Fruit fly (Drosophila melanogaster) whole organism, embryonic: Measurements from ENCODE around the gene CG13074.
A peak's percentile ranks its signal among the peaks of the same experiment; 100 is the strongest.

ENCODE experiments used
- Ada2b ChIP-seq: fragments of 200-800 bp; sonication (Bioruptor generic); IDR thresholded peaks from 2 replicates; pipeline ENCODE4 v1.3.6; 2022; ENCODE audit warnings: missing biosample characterization, missing genetic modification characterization
- C15 ChIP-seq: fragments of 200-800 bp; sonication (Bioruptor generic); IDR thresholded peaks from 3 replicates; pipeline ENCODE4 v1.3.6; 2022; ENCODE audit warnings: missing biosample characterization, missing genetic modification characterization
- CG10147 ChIP-seq: fragments of 200-800 bp; sonication (Bioruptor generic); optimal IDR thresholded peaks from 2 replicates; lab custom pipeline; 2019; ENCODE audit warnings: missing biosample characterization, mild to moderate bottlenecking, missing genetic modification characterization, moderate library complexity
- CG10366 ChIP-seq: fragments of 200-800 bp; sonication (Bioruptor generic); IDR thresholded peaks from 2 replicates; pipeline ENCODE4 v1.3.6; 2022; ENCODE audit warnings: missing biosample characterization, missing genetic modification characterization
- CG11247 ChIP-seq: fragments of 200-800 bp; sonication (Bioruptor generic); IDR thresholded peaks from 2 replicates; pipeline ENCODE4 v1.3.6; 2022; ENCODE audit warnings: missing biosample characterization, missing genetic modification characterization
- CG12104 ChIP-seq: fragments of 200-800 bp; sonication (Bioruptor generic); optimal IDR thresholded peaks from 3 replicates; lab custom pipeline; 2016; ENCODE audit warnings: missing biosample characterization, missing genetic modification characterization
- CG12299 ChIP-seq: fragments of 200-800 bp; sonication (Bioruptor generic); optimal IDR thresholded peaks from 2 replicates; lab custom pipeline; 2018; ENCODE audit warnings: missing biosample characterization, mild to moderate bottlenecking, missing genetic modification characterization
- CG13296 ChIP-seq: fragments of 200-800 bp; sonication (Bioruptor generic); optimal IDR thresholded peaks from 3 replicates; lab custom pipeline; 2018; ENCODE audit warnings: missing biosample characterization, mild to moderate bottlenecking, missing genetic modification characterization
- CG13624 ChIP-seq: fragments of 200-800 bp; sonication (Bioruptor generic); optimal IDR thresholded peaks from 2 replicates; lab custom pipeline; 2016; ENCODE audit warnings: missing biosample characterization, missing genetic modification characterization
- CG14441 ChIP-seq: fragments of 200-800 bp; sonication (Bioruptor generic); IDR thresholded peaks from 2 replicates; pipeline ENCODE4 v1.3.6; 2022; ENCODE audit warnings: missing biosample characterization, missing genetic modification characterization
- CG14710 ChIP-seq: fragments of 200-800 bp; sonication (Bioruptor generic); optimal IDR thresholded peaks from 3 replicates; lab custom pipeline; 2019; ENCODE audit warnings: missing biosample characterization, mild to moderate bottlenecking, missing genetic modification characterization, moderate library complexity
- CG15269 ChIP-seq: fragments of 200-800 bp; sonication (Bioruptor generic); optimal IDR thresholded peaks from 2 replicates; lab custom pipeline; 2018; ENCODE audit warnings: missing biosample characterization, mild to moderate bottlenecking, missing genetic modification characterization, moderate library complexity
- CG2712 ChIP-seq: fragments of 200-800 bp; optimal IDR thresholded peaks from 3 replicates; lab custom pipeline; 2019; ENCODE audit warnings: missing biosample characterization, mild to moderate bottlenecking, missing genetic modification characterization, moderate library complexity
- CG31365 ChIP-seq: fragments of 200-800 bp; sonication (Bioruptor generic); optimal IDR thresholded peaks from 2 replicates; lab custom pipeline; 2018; ENCODE audit warnings: missing biosample characterization, mild to moderate bottlenecking, missing genetic modification characterization
- CG3281 ChIP-seq: fragments of 200-800 bp; sonication (Bioruptor generic); optimal IDR thresholded peaks from 3 replicates; lab custom pipeline; 2017; ENCODE audit warnings: missing biosample characterization, mild to moderate bottlenecking, missing genetic modification characterization
- CG4424 ChIP-seq: fragments of 200-800 bp; sonication (Bioruptor generic); optimal IDR thresholded peaks from 3 replicates; lab custom pipeline; 2016; ENCODE audit warnings: missing biosample characterization, missing genetic modification characterization
- CG5953 ChIP-seq: fragments of 200-800 bp; sonication (Bioruptor generic); IDR thresholded peaks from 2 replicates; pipeline ENCODE4 v1.3.6; 2022; ENCODE audit warnings: missing biosample characterization, missing genetic modification characterization
- CG7963 ChIP-seq: fragments of 200-800 bp; sonication (Bioruptor generic); IDR thresholded peaks from 3 replicates; pipeline ENCODE4 v1.3.6; 2022; ENCODE audit warnings: missing biosample characterization, missing genetic modification characterization; ENCODE audit not compliant: partially characterized antibody
- CG8281 ChIP-seq: fragments of 200-800 bp; sonication (Bioruptor generic); optimal IDR thresholded peaks from 2 replicates; lab custom pipeline; 2018; ENCODE audit warnings: missing biosample characterization, mild to moderate bottlenecking, missing genetic modification characterization, moderate library complexity
- CG8290 ChIP-seq, 3 experiments: fragments of 200-800 bp; sonication (Bioruptor generic); optimal IDR thresholded peaks; 2 replicates each; lab custom pipeline; 2016 to 2019; ENCODE audit warnings: missing biosample characterization in 3 of 3, missing genetic modification characterization in 3 of 3, mild to moderate bottlenecking in 2 of 3, moderate library complexity in 1 of 3
- CG8765 ChIP-seq: fragments of 200-800 bp; sonication (Bioruptor generic); IDR thresholded peaks from 2 replicates; pipeline ENCODE4 v1.3.6; 2022; ENCODE audit warnings: missing biosample characterization, missing genetic modification characterization
- D19B ChIP-seq: fragments of 200-800 bp; sonication (Bioruptor generic); optimal IDR thresholded peaks from 2 replicates; lab custom pipeline; 2017; ENCODE audit warnings: missing biosample characterization, mild to moderate bottlenecking, missing genetic modification characterization
- E2f2 ChIP-seq: fragments of 200-800 bp; sonication (Bioruptor generic); IDR thresholded peaks from 2 replicates; pipeline ENCODE4 v1.3.6; 2022; ENCODE audit warnings: missing biosample characterization, missing genetic modification characterization
- Ets65A ChIP-seq: fragments of 200-800 bp; sonication (Bioruptor generic); peaks from one replicate; lab custom pipeline; 2016; ENCODE audit warnings: missing biosample characterization, missing genetic modification characterization
- Fer2 ChIP-seq: fragments of 200-800 bp; sonication (Bioruptor generic); optimal IDR thresholded peaks from 2 replicates; lab custom pipeline; 2018; ENCODE audit warnings: missing biosample characterization, mild to moderate bottlenecking, missing genetic modification characterization, moderate library complexity
- H15 ChIP-seq: fragments of 200-800 bp; sonication (Bioruptor generic); IDR thresholded peaks from 3 replicates; pipeline ENCODE4 v1.3.6; 2022; ENCODE audit warnings: missing biosample characterization, missing genetic modification characterization
- HLH4C ChIP-seq: fragments of 200-800 bp; sonication (Bioruptor generic); IDR thresholded peaks from 3 replicates; pipeline ENCODE4 v1.3.6; 2022; ENCODE audit warnings: missing biosample characterization, missing genetic modification characterization; ENCODE audit not compliant: partially characterized antibody
- Hand ChIP-seq: fragments of 200-800 bp; sonication (Bioruptor generic); optimal IDR thresholded peaks from 2 replicates; lab custom pipeline; 2017; ENCODE audit warnings: mild to moderate bottlenecking, missing biosample characterization, missing genetic modification reagents, missing genetic modification characterization
- MBD-R2 ChIP-seq: fragments of 200-800 bp; sonication (Bioruptor generic); IDR thresholded peaks from 2 replicates; pipeline ENCODE4 v1.3.6; 2022; ENCODE audit warnings: missing biosample characterization, missing genetic modification characterization
- NC2β ChIP-seq: fragments of 200-800 bp; sonication (Bioruptor generic); optimal IDR thresholded peaks from 2 replicates; lab custom pipeline; 2016; ENCODE audit warnings: missing biosample characterization, missing genetic modification characterization
- Nf-YB ChIP-seq: fragments of 200-800 bp; sonication (Bioruptor generic); optimal IDR thresholded peaks from 3 replicates; lab custom pipeline; 2019; ENCODE audit warnings: missing biosample characterization, mild to moderate bottlenecking, missing genetic modification characterization, moderate library complexity
- NfI ChIP-seq: fragments of 200-800 bp; sonication (Bioruptor generic); optimal IDR thresholded peaks from 3 replicates; lab custom pipeline; 2018; ENCODE audit warnings: missing biosample characterization, mild to moderate bottlenecking, missing genetic modification characterization, moderate library complexity
- Side ChIP-seq: fragments of 200-800 bp; sonication (Bioruptor generic); optimal IDR thresholded peaks from 2 replicates; lab custom pipeline; 2016; ENCODE audit warnings: missing biosample characterization, missing genetic modification characterization
- Usf ChIP-seq: fragments of 200-800 bp; sonication (Bioruptor generic); optimal IDR thresholded peaks from 2 replicates; lab custom pipeline; 2017; ENCODE audit warnings: missing genotype, missing biosample characterization, missing genetic modification characterization
- YL-1 ChIP-seq: fragments of 200-800 bp; sonication (Bioruptor generic); optimal IDR thresholded peaks from 3 replicates; lab custom pipeline; 2017; ENCODE audit warnings: missing biosample characterization, mild to moderate bottlenecking, missing genetic modification characterization
- al ChIP-seq: fragments of 200-800 bp; sonication (Bioruptor generic); IDR thresholded peaks from 2 replicates; pipeline ENCODE4 v1.3.6; 2022; ENCODE audit warnings: missing biosample characterization, missing genetic modification characterization
- ap ChIP-seq: fragments of 200-800 bp; sonication (Bioruptor generic); IDR thresholded peaks from 2 replicates; pipeline ENCODE4 v1.3.6; 2022; ENCODE audit warnings: missing biosample characterization, missing genetic modification characterization
- cad ChIP-seq: fragments of >200 bp; optimal IDR thresholded peaks from 2 replicates; lab custom pipeline; 2017; ENCODE audit warnings: missing biosample characterization, missing genetic modification characterization
- gro ChIP-seq: fragments of 200-800 bp; sonication (Bioruptor generic); optimal IDR thresholded peaks from 2 replicates; lab custom pipeline; 2016; ENCODE audit warnings: missing biosample characterization, missing genetic modification characterization
- nom ChIP-seq: fragments of 200-800 bp; sonication (Bioruptor generic); optimal IDR thresholded peaks from 2 replicates; lab custom pipeline; 2017; ENCODE audit warnings: missing biosample characterization, missing genetic modification characterization, mild to moderate bottlenecking, moderate library complexity, missing genetic modification reagents
- sd ChIP-seq: fragments of 200-800 bp; sonication (Bioruptor generic); optimal IDR thresholded peaks from 3 replicates; lab custom pipeline; 2018; ENCODE audit warnings: missing biosample characterization, mild to moderate bottlenecking, missing genetic modification characterization, moderate library complexity
- sens-2 ChIP-seq: fragments of 200-800 bp; sonication (Bioruptor generic); IDR thresholded peaks from 2 replicates; pipeline ENCODE4 v1.3.6; 2022; ENCODE audit warnings: missing biosample characterization, missing genetic modification characterization
- seq ChIP-seq: fragments of 200-800 bp; sonication (Bioruptor generic); IDR thresholded peaks from 2 replicates; pipeline ENCODE4 v1.3.6; 2022; ENCODE audit warnings: missing biosample characterization, missing genetic modification characterization
- sob ChIP-seq: fragments of 200-800 bp; sonication (Bioruptor generic); IDR thresholded peaks from 2 replicates; pipeline ENCODE4 v1.3.6; 2022; ENCODE audit warnings: missing biosample characterization, missing genetic modification characterization
- sug ChIP-seq: fragments of 200-800 bp; optimal IDR thresholded peaks from 2 replicates; lab custom pipeline; 2019; ENCODE audit warnings: missing biosample characterization, mild to moderate bottlenecking, missing genetic modification characterization, moderate library complexity
- tin ChIP-seq: fragments of 200-800 bp; sonication (Bioruptor generic); optimal IDR thresholded peaks from 3 replicates; lab custom pipeline; 2016; ENCODE audit warnings: missing biosample characterization, missing genetic modification characterization
- twi ChIP-seq: fragments of 200-800 bp; optimal IDR thresholded peaks from 2 replicates; lab custom pipeline; 2019; ENCODE audit warnings: missing biosample characterization, mild to moderate bottlenecking, missing genetic modification characterization, moderate library complexity
- wdn ChIP-seq: fragments of 200-800 bp; sonication (Bioruptor generic); IDR thresholded peaks from 2 replicates; pipeline ENCODE4 v1.3.6; 2022; ENCODE audit warnings: missing biosample characterization, missing genetic modification characterization
- zfh2 ChIP-seq: fragments of 200-800 bp; sonication (Bioruptor generic); optimal IDR thresholded peaks from 2 replicates; lab custom pipeline; 2016; ENCODE audit warnings: missing biosample characterization, missing genetic modification characterization

CG13074 gene

DNA sequence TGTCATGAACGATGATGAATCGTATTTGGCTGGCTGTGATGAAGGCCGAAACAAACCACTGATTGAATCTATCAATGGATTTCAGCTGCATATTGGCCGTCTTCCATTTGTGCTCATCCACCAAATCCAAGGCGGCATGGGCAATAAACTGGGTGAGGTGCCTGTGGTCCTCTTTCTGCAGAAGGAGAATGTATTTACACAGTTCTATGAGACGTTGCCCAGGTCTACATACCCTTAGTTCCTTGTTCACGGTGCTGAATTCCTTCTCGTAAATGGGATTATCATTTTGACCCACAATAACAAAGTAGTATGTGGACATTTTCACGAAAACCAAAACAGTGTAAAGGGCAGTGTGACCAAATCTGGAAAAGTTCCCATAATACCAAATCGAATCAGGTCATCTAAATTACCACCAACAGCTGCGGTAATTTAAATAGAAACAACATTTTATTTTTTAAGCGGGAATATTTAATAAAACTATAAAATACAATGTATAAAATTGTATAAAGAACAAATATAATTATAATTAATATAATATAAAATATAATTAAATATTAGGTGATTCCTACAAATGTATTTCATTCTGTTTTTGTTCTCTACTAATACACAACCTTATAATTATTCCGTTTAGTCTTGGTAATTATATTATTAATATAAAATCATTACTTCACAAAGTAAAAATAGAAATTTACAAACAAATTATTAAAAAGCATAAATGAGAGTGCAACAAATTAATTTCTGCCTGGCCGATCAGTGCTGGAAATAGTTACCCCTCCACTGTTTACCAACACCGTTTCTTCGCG lies 34.2 kb upstream of the CG13074 start, which contains the start of the genes Trs20 and elg1 (continued):
- peak; percentile 7 for TF ChIP-seq CG10147 (GFP tag; lab: Kevin White, UChicago)
- TF ChIP-seq CG31365 (tag; lab: Kevin White, UChicago): no peak
- TF ChIP-seq CG15269 (tag; lab: Kevin White, UChicago): peak; percentile 69
- TF ChIP-seq Side (GFP tag; lab: Kevin White, UChicago): no peak
- peak; percentile 39; the same call in 1 of the 2 replicates for TF ChIP-seq al (GFP tag; lab: Robert Waterston, UW)
- no peak for TF ChIP-seq C15
- no peak for TF ChIP-seq cad
- TF ChIP-seq YL-1: peak; percentile 47
- TF ChIP-seq seq (GFP tag; lab: Robert Waterston, UW): 0 out of 2 replicates have a peak, but pooled peaks have one; percentile 22
- no peak for TF ChIP-seq H15
- peak; percentile 10 for TF ChIP-seq zfh2 (GFP tag; lab: Kevin White, UChicago)
- no peak for TF ChIP-seq CG5953
- TF ChIP-seq CG8290 (GFP tag; optimal IDR thresholded peaks at IDR 0.05; lab: Kevin White, UChicago): peak; percentile 48
- TF ChIP-seq CG8290 (tag; optimal IDR thresholded peaks at IDR 0.05; lab: Kevin White, UChicago): peak; percentile 44 to 69
- peak; percentile 37 for TF ChIP-seq sd (tag; lab: Kevin White, UChicago)
- peak; percentile 77 for TF ChIP-seq CG14710 (tag; lab: Kevin White, UChicago)
- no peak for TF ChIP-seq HLH4C (GFP tag; lab: Robert Waterston, UW)
- peak; percentile 42 for TF ChIP-seq CG12104 (GFP tag; lab: Kevin White, UChicago)
- TF ChIP-seq twi (tag; lab: Kevin White, UChicago): peak; percentile 49
- no peak for TF ChIP-seq wdn (GFP tag; lab: Robert Waterston, UW)
- TF ChIP-seq sug (tag; lab: Kevin White, UChicago): peak; percentile 58
- TF ChIP-seq CG13296: peak; percentile 73
- peak; percentile 66 for TF ChIP-seq MBD-R2 (GFP tag; lab: Robert Waterston, UW)
- TF ChIP-seq CG11247: no peak
- no peak for TF ChIP-seq CG8281
- no peak for TF ChIP-seq sens-2 (GFP tag; lab: Robert Waterston, UW)
- TF ChIP-seq CG3281 (GFP tag; lab: Kevin White, UChicago): peak; percentile 51
- TF ChIP-seq Usf (GFP tag; lab: Kevin White, UChicago): no peak
- TF ChIP-seq CG13624 (GFP tag; lab: Kevin White, UChicago): no peak
- TF ChIP-seq nom: peak; percentile 60
- peak; percentile 54 for TF ChIP-seq NfI
- TF ChIP-seq NC2β (GFP tag; lab: Kevin White, UChicago): no peak
- TF ChIP-seq CG14441 (GFP tag; lab: Robert Waterston, UW): no peak
- TF ChIP-seq D19B (GFP tag; lab: Kevin White, UChicago): no peak
- TF ChIP-seq Fer2 (tag; lab: Kevin White, UChicago): peak; percentile 24
- TF ChIP-seq CG8765 (GFP tag; lab: Robert Waterston, UW): no peak
- no peak for TF ChIP-seq CG7963 (GFP tag; lab: Robert Waterston, UW)
- peak; percentile 85 for TF ChIP-seq CG2712
- peak; percentile 66 for TF ChIP-seq Ets65A (GFP tag; lab: Kevin White, UChicago)
- peak; percentile 79; the same call in 1 of the 2 replicates for TF ChIP-seq E2f2 (GFP tag; lab: Robert Waterston, UW)
- peak; percentile 21 for TF ChIP-seq gro (GFP tag; lab: Kevin White, UChicago)
- no peak for TF ChIP-seq CG12299 (tag; lab: Kevin White, UChicago)
- TF ChIP-seq CG4424 (GFP tag; lab: Kevin White, UChicago): peak; percentile 43
- TF ChIP-seq CG10366 (GFP tag; lab: Robert Waterston, UW): no peak; the same call in 1 of the 2 replicates
- no peak for TF ChIP-seq Ada2b (GFP tag; lab: Robert Waterston, UW)
- TF ChIP-seq ap (GFP tag; lab: Robert Waterston, UW): no peak
- peak; percentile 59 for TF ChIP-seq sob
- TF ChIP-seq tin (GFP tag; lab: Kevin White, UChicago): peak; percentile 24
- peak; percentile 11 for TF ChIP-seq Hand
- peak; percentile 54 for TF ChIP-seq Nf-YB (GFP tag; lab: Kevin White, UChicago)
